Worm (Caenorhabditis elegans) whole organism, midembryonic: ENCODE measurements around the gene fpn-1.2.

Source experiments
- cog-1 ChIP-seq: sonication (generic microtip); optimal IDR thresholded peaks from 2 replicates; lab custom pipeline; 2016; ENCODE audit warnings: missing genetic modification characterization, missing compliant biosample characterization
- flt-1 ChIP-seq: fragments of 200-800 bp; sonication (Bioruptor generic); IDR thresholded peaks from 2 replicates; pipeline ENCODE4 v1.3.6; 2022; ENCODE audit warnings: missing genetic modification characterization, missing compliant biosample characterization
- med-1 ChIP-seq: sonication (generic microtip); optimal IDR thresholded peaks from 2 replicates; lab custom pipeline; 2017; ENCODE audit warnings: missing genetic modification characterization, mild to moderate bottlenecking, missing compliant biosample characterization, antibody characterized with exemption, missing genetic modification reagents; ENCODE audit not compliant: insufficient read depth
- ref-1 ChIP-seq: fragments of 200-800 bp; sonication (Bioruptor generic); conservative IDR thresholded peaks from 2 replicates; pipeline ENCODE4 v1.3.6; 2022; ENCODE audit warnings: missing genetic modification reagents, missing genetic modification characterization, missing compliant biosample characterization
- tab-1 ChIP-seq: fragments of 200-800 bp; sonication (Bioruptor generic); IDR thresholded peaks from 2 replicates; pipeline ENCODE4 v1.3.6; 2022; ENCODE audit warnings: missing genetic modification characterization, missing compliant biosample characterization
- ztf-23 ChIP-seq: fragments of 200-800 bp; sonication (Bioruptor generic); IDR thresholded peaks from 2 replicates; pipeline ENCODE4 v1.3.6; 2022; ENCODE audit warnings: missing genetic modification reagents, missing genetic modification characterization, missing compliant biosample characterization
- ztf-29 ChIP-seq: fragments of 200-800 bp; sonication (Bioruptor generic); IDR thresholded peaks from 2 replicates; pipeline ENCODE4 v1.3.6; 2022; ENCODE audit warnings: missing genetic modification reagents, missing genetic modification characterization, missing compliant biosample characterization

- TF ChIP-seq med-1 (GFP tag; lab: Kevin White, UChicago) (no peak), ztf-23 (no peak), cog-1 (no peak), tab-1 (GFP tag; lab: Robert Waterston, UW) (no peak), ref-1 (GFP tag; lab: Robert Waterston, UW) (no peak), flt-1 (GFP tag; lab: Robert Waterston, UW) (no peak), ztf-29 (GFP tag; lab: Robert Waterston, UW) (no peak)
Observed at ce11 chrV:1422269-1422668, 42.2 kb downstream of the fpn-1.2 start.
